Fruit fly (Drosophila melanogaster) whole organism, adult: Measurements from ENCODE around the gene CG31673.

Experiments used
- CG11617 ChIP-seq: fragments of 200-800 bp; sonication (Bioruptor generic); optimal IDR thresholded peaks from 2 replicates; lab custom pipeline; 2017; ENCODE audit warnings: mild to moderate bottlenecking, missing biosample characterization, missing genetic modification reagents, missing genetic modification characterization
- CG12768 ChIP-seq: fragments of 200-800 bp; sonication (Bioruptor generic); optimal IDR thresholded peaks from 2 replicates; lab custom pipeline; 2017; ENCODE audit warnings: missing biosample characterization, missing genetic modification characterization, mild to moderate bottlenecking, moderate library complexity, missing genetic modification reagents
- CG14711 ChIP-seq: fragments of 200-800 bp; sonication (Bioruptor generic); optimal IDR thresholded peaks from 2 replicates; lab custom pipeline; 2018; ENCODE audit warnings: missing biosample characterization, mild to moderate bottlenecking, missing genetic modification characterization, moderate library complexity
- CG1620 ChIP-seq: fragments of 200-800 bp; sonication (Bioruptor generic); optimal IDR thresholded peaks from 2 replicates; lab custom pipeline; 2016; ENCODE audit warnings: missing biosample characterization, missing genetic modification characterization
- CG33017 ChIP-seq: fragments of 200-800 bp; sonication (Bioruptor generic); optimal IDR thresholded peaks from 2 replicates; lab custom pipeline; 2018; ENCODE audit warnings: missing biosample characterization, mild to moderate bottlenecking, missing genetic modification characterization, moderate library complexity
- CG5204 ChIP-seq: fragments of 200-800 bp; sonication (Bioruptor generic); optimal IDR thresholded peaks from 2 replicates; lab custom pipeline; 2016; ENCODE audit warnings: missing biosample characterization, missing genetic modification characterization
- CG7045 ChIP-seq: fragments of 200-800 bp; sonication (Bioruptor generic); optimal IDR thresholded peaks from 2 replicates; lab custom pipeline; 2017; ENCODE audit warnings: missing biosample characterization, mild to moderate bottlenecking, missing genetic modification characterization
- CG7101 ChIP-seq: fragments of 200-800 bp; sonication (Bioruptor generic); optimal IDR thresholded peaks from 2 replicates; lab custom pipeline; 2018; ENCODE audit warnings: missing biosample characterization, mild to moderate bottlenecking, missing genetic modification characterization, moderate library complexity
- Clk ChIP-seq: fragments of 200-800 bp; sonication (Bioruptor generic); optimal IDR thresholded peaks from 2 replicates; lab custom pipeline; 2017; ENCODE audit warnings: missing biosample characterization, missing genetic modification characterization
- Crg-1 ChIP-seq: fragments of 200-800 bp; sonication (Bioruptor generic); optimal IDR thresholded peaks from 2 replicates; lab custom pipeline; 2016; ENCODE audit warnings: missing biosample characterization, missing genetic modification characterization
- Hr96 ChIP-seq: fragments of 200-800 bp; sonication (Bioruptor generic); optimal IDR thresholded peaks from 2 replicates; lab custom pipeline; 2016; ENCODE audit warnings: missing biosample characterization, missing genetic modification characterization
- Mnt ChIP-seq: fragments of 200-800 bp; sonication (Bioruptor generic); optimal IDR thresholded peaks from 2 replicates; lab custom pipeline; 2016; ENCODE audit warnings: missing biosample characterization, mild to moderate bottlenecking, missing genetic modification characterization
- bab1 ChIP-seq: fragments of 200-800 bp; sonication (Bioruptor generic); optimal IDR thresholded peaks from 3 replicates; lab custom pipeline; 2019; ENCODE audit warnings: missing biosample characterization, mild to moderate bottlenecking, missing genetic modification characterization, moderate library complexity
- cic ChIP-seq: fragments of 200-800 bp; sonication (Bioruptor generic); optimal IDR thresholded peaks from 2 replicates; lab custom pipeline; 2017; ENCODE audit warnings: missing biosample characterization, mild to moderate bottlenecking, missing genetic modification characterization, moderate library complexity
- cnc ChIP-seq, 2 experiments: fragments of >200 bp; optimal IDR thresholded peaks; 2 replicates each; lab custom pipeline; 2017
- kay ChIP-seq: fragments of 200-800 bp; sonication (Bioruptor generic); peaks from one replicate; lab custom pipeline; 2016; ENCODE audit warnings: missing biosample characterization, missing genetic modification characterization, borderline replicate concordance
- ovo ChIP-seq: fragments of 200-800 bp; sonication (Bioruptor generic); optimal IDR thresholded peaks from 2 replicates; lab custom pipeline; 2016; ENCODE audit warnings: missing biosample characterization, missing genetic modification characterization
- pad ChIP-seq: fragments of 200-800 bp; sonication (Bioruptor generic); optimal IDR thresholded peaks from 3 replicates; lab custom pipeline; 2017; ENCODE audit warnings: missing biosample characterization, missing genetic modification characterization, mild to moderate bottlenecking, moderate library complexity, missing genetic modification reagents
- tj ChIP-seq: fragments of 200-800 bp; sonication (Bioruptor generic); optimal IDR thresholded peaks from 3 replicates; lab custom pipeline; 2017; ENCODE audit warnings: missing biosample characterization, mild to moderate bottlenecking, missing genetic modification characterization, moderate library complexity
- toe ChIP-seq: fragments of 200-800 bp; sonication (Bioruptor generic); optimal IDR thresholded peaks from 2 replicates; lab custom pipeline; 2016; ENCODE audit warnings: missing biosample characterization, missing genetic modification characterization

The CG31673 gene

DNA sequence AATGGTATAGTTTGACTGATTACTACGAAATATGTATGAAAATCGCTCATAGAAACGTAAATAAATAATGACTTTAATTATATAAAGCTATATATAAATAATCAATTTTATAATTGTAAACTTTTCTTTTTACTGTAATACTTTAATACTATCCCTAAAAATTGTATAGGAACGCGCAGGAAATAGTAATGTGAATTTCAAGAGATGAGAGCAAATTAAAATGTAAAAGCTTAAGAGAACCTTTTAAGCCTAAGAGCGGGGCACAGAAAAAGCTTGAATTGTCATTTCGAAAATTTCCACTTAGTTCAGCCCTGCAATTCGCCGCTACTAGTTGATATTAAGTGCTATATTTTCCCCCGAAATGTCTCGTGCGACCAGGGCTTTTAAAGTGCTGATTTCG, at the start of gene CG31673:
Gene CG31673 (plus strand): TSS at position 301 of the 400 bp plus-strand sequence.
- TF ChIP-seq CG7045 (no peak), cic (no peak), tj (GFP tag; lab: Kevin White, UChicago) (no peak), pad (GFP tag; lab: Kevin White, UChicago) (no peak)

DNA sequence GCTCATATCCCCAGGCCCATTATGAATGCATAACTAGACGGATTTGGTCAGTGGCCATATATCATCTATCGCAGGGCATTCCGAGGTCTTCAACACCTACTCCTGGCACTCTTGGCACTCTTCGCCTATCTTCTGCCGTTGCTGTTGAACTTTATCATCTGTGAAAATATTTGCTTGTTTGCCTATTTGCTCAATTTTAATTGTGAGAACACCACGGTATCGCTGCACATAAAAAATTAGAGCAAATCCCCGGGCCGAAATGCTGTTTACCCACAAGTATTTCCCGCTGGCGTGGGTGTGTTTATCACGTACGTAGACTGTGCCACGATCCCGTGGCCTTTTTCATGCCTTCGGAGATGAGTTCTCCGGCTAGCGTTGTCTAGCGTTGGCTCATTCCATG, 48.6 kb upstream of the CG31673 start:
- peak; percentile 15 for TF ChIP-seq toe (GFP tag; lab: Kevin White, UChicago)
- peak; percentile 69 for TF ChIP-seq kay (GFP tag; lab: Kevin White, UChicago)
- peak; percentile 72 for TF ChIP-seq CG7101 (tag; lab: Kevin White, UChicago)
- TF ChIP-seq cnc (optimal IDR thresholded peaks at IDR 0.05; lab: Kevin White, UChicago), result no peak
- peak; percentile 39 for TF ChIP-seq Crg-1 (GFP tag; lab: Kevin White, UChicago)
- TF ChIP-seq CG1620 (GFP tag; lab: Kevin White, UChicago), result peak; percentile 21
- TF ChIP-seq ovo (GFP tag; lab: Kevin White, UChicago), result peak; percentile 39
- TF ChIP-seq pad (GFP tag; lab: Kevin White, UChicago), result peak; percentile 56
- TF ChIP-seq tj (GFP tag; lab: Kevin White, UChicago), result no peak
- no peak for TF ChIP-seq bab1
- peak; percentile 45 for TF ChIP-seq Clk (GFP tag; lab: Kevin White, UChicago)
- TF ChIP-seq CG5204 (GFP tag; lab: Kevin White, UChicago), result peak; percentile 9
- peak; percentile 9 for TF ChIP-seq CG14711 (tag; lab: Kevin White, UChicago)
- TF ChIP-seq CG11617 (GFP tag; lab: Kevin White, UChicago), result peak; percentile 64
- TF ChIP-seq Mnt (GFP tag; lab: Kevin White, UChicago), result peak; percentile 37
- peak; percentile 78 for TF ChIP-seq CG7045
- peak; percentile 81 for TF ChIP-seq CG12768 (GFP tag; lab: Kevin White, UChicago)
- TF ChIP-seq cic, result peak; percentile 82
- TF ChIP-seq Hr96 (GFP tag; lab: Kevin White, UChicago), result no peak
- peak; percentile 79 for TF ChIP-seq CG33017

DNA sequence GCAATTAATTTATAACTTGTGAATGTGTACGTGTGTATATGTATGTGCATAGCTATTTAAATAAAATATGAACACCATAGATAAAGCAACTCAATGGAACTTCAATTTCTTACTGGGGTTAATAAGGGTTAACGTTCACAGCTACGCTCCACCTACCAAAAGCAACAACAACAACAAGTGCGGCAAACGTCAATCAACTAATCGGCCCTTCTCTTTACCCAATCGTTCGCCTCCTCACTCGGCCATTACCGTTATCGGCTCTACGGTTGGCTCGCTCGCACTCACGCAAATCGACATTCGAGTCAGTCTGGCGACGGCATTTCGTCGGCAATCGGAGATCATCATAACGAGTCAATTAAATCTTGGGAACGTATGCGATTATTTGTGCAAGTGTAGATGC, 46.4 kb upstream of the CG31673 start:
- TF ChIP-seq Crg-1 (GFP tag; lab: Kevin White, UChicago) (no peak), CG12768 (GFP tag; lab: Kevin White, UChicago) (no peak), kay (GFP tag; lab: Kevin White, UChicago) (no peak), toe (GFP tag; lab: Kevin White, UChicago) (peak; percentile 34), Mnt (GFP tag; lab: Kevin White, UChicago) (no peak), cic (no peak), pad (GFP tag; lab: Kevin White, UChicago) (peak; percentile 28), CG33017 (no peak), bab1 (no peak), ovo (GFP tag; lab: Kevin White, UChicago) (peak; percentile 86)

DNA sequence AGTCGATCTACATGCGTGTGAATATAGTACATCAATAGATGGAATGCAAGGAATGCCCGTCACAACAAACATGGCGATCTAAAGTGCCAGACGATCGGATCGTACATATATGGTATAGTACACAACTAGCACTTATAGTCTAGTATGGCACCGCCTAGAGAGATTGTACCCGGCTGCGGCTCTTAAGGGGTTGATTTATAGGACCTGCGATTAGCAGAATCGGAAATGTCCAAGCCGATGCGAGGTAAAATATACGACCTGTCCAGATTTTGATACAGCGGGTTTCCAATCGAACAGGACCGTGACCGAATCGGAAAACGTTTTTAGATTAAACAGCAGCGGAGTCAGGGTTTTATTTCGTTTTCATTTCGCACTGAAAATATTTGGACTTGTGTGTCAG, 45.5 kb upstream of the CG31673 start:
- TF ChIP-seq CG5204 (GFP tag; lab: Kevin White, UChicago), result no peak
- no peak for TF ChIP-seq Hr96 (GFP tag; lab: Kevin White, UChicago)
- no peak for TF ChIP-seq CG7045
- TF ChIP-seq CG14711 (tag; lab: Kevin White, UChicago), result no peak
- TF ChIP-seq cnc (optimal IDR thresholded peaks at IDR 0.05; lab: Kevin White, UChicago), result no peak
- no peak for TF ChIP-seq CG7101 (tag; lab: Kevin White, UChicago)
- TF ChIP-seq CG12768 (GFP tag; lab: Kevin White, UChicago), result no peak
- TF ChIP-seq Clk (GFP tag; lab: Kevin White, UChicago), result no peak
- TF ChIP-seq tj (GFP tag; lab: Kevin White, UChicago), result no peak
- TF ChIP-seq ovo (GFP tag; lab: Kevin White, UChicago), result no peak
- TF ChIP-seq Crg-1 (GFP tag; lab: Kevin White, UChicago), result no peak
- TF ChIP-seq bab1, result no peak
- no peak for TF ChIP-seq toe (GFP tag; lab: Kevin White, UChicago)

DNA sequence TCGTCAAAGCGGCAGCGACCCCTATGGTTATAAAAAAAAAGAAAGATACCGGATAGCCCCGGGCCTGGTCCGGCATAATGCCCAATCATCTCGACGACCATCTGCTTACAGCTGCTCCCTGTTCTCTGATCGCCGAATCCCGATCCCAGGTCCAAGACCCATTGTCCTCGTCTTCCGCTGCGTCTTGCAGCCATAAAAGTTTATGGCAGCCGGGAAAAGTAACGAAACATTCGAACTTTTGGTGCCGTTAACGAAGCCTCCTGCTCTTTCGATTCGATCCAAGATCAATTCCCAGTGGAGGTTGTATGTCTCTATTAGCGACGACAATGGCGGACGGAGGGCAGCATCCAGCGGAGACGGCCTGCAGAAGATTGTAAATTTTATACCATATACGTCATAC, 44.1 kb upstream of the CG31673 start:
- TF ChIP-seq CG5204 (GFP tag; lab: Kevin White, UChicago) (no peak), toe (GFP tag; lab: Kevin White, UChicago) (no peak), CG14711 (tag; lab: Kevin White, UChicago) (no peak)

DNA sequence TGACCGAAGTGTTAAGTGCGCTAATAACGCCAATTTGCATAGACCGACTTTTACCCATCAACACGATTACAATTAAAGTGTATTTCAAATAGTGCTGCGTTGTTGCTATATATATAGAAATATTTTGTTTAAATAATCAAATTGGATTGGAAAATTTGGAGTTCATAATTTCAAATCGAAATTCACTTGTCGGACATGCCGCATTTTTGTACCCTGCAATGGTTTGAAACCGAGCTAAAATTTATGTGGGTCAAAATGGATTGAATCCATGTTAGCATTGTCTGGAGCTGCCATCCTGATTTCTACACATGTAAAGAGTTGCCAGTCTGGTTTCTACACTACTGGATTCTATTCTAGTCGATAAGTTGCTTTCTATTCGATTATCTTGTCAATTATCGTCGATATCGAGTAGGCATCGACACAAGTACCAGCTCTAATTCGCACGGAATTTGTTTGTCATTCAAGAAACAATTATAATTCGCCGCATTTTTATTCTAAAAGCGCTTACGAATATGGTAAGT, 42.1 kb upstream of the CG31673 start, which contains the start of gene Pomp:
Gene Pomp (plus strand): TSS at position 386 of the 521 bp plus-strand sequence.
- peak; percentile 17 for TF ChIP-seq toe (GFP tag; lab: Kevin White, UChicago)
- peak; percentile 9 for TF ChIP-seq tj (GFP tag; lab: Kevin White, UChicago)
- TF ChIP-seq CG1620 (GFP tag; lab: Kevin White, UChicago), result no peak
- no peak for TF ChIP-seq CG12768 (GFP tag; lab: Kevin White, UChicago)
- no peak for TF ChIP-seq CG11617 (GFP tag; lab: Kevin White, UChicago)
- TF ChIP-seq kay (GFP tag; lab: Kevin White, UChicago), result peak; percentile 33
- peak; percentile 3 for TF ChIP-seq Crg-1 (GFP tag; lab: Kevin White, UChicago)
- no peak for TF ChIP-seq CG33017
- peak; percentile 61 for TF ChIP-seq CG14711 (tag; lab: Kevin White, UChicago)
- TF ChIP-seq Hr96 (GFP tag; lab: Kevin White, UChicago), result no peak
- no peak for TF ChIP-seq Clk (GFP tag; lab: Kevin White, UChicago)
- TF ChIP-seq bab1, result peak; percentile 41
- TF ChIP-seq ovo (GFP tag; lab: Kevin White, UChicago), result no peak
- TF ChIP-seq cnc (optimal IDR thresholded peaks at IDR 0.05; lab: Kevin White, UChicago), result no peak
- peak; percentile 47 for TF ChIP-seq CG7101 (tag; lab: Kevin White, UChicago)
- TF ChIP-seq cic, result peak; percentile 39
- peak; percentile 12 for TF ChIP-seq pad (GFP tag; lab: Kevin White, UChicago)
- TF ChIP-seq Mnt (GFP tag; lab: Kevin White, UChicago), result no peak
- no peak for TF ChIP-seq CG5204 (GFP tag; lab: Kevin White, UChicago)
- no peak for TF ChIP-seq CG7045
